Worm (Caenorhabditis elegans) whole organism, midembryonic: ENCODE results near the gene K03A11.6.

Experiments
- T22C8.4 ChIP-seq: fragments of 200-800 bp; sonication (Bioruptor generic); IDR thresholded peaks from 2 replicates; pipeline ENCODE4 v1.3.6; 2022; ENCODE audit warnings: missing genetic modification characterization, missing compliant biosample characterization
- cog-1 ChIP-seq: sonication (generic microtip); optimal IDR thresholded peaks from 2 replicates; lab custom pipeline; 2016; ENCODE audit warnings: missing genetic modification characterization, missing compliant biosample characterization
- flt-1 ChIP-seq: fragments of 200-800 bp; sonication (Bioruptor generic); IDR thresholded peaks from 2 replicates; pipeline ENCODE4 v1.3.6; 2022; ENCODE audit warnings: missing genetic modification characterization, missing compliant biosample characterization
- klf-2 ChIP-seq: fragments of 200-800 bp; sonication (Bioruptor generic); conservative IDR thresholded peaks from 2 replicates; pipeline ENCODE4 v1.3.6; 2022; ENCODE audit warnings: missing genetic modification reagents, missing genetic modification characterization, missing compliant biosample characterization
- med-1 ChIP-seq: sonication (generic microtip); optimal IDR thresholded peaks from 2 replicates; lab custom pipeline; 2017; ENCODE audit warnings: missing genetic modification characterization, mild to moderate bottlenecking, missing compliant biosample characterization, antibody characterized with exemption, missing genetic modification reagents; ENCODE audit not compliant: insufficient read depth
- ref-1 ChIP-seq: fragments of 200-800 bp; sonication (Bioruptor generic); conservative IDR thresholded peaks from 2 replicates; pipeline ENCODE4 v1.3.6; 2022; ENCODE audit warnings: missing genetic modification reagents, missing genetic modification characterization, missing compliant biosample characterization
- tab-1 ChIP-seq: fragments of 200-800 bp; sonication (Bioruptor generic); IDR thresholded peaks from 2 replicates; pipeline ENCODE4 v1.3.6; 2022; ENCODE audit warnings: missing genetic modification characterization, missing compliant biosample characterization
- ztf-23 ChIP-seq: fragments of 200-800 bp; sonication (Bioruptor generic); IDR thresholded peaks from 2 replicates; pipeline ENCODE4 v1.3.6; 2022; ENCODE audit warnings: missing genetic modification reagents, missing genetic modification characterization, missing compliant biosample characterization
- ztf-29 ChIP-seq: fragments of 200-800 bp; sonication (Bioruptor generic); IDR thresholded peaks from 2 replicates; pipeline ENCODE4 v1.3.6; 2022; ENCODE audit warnings: missing genetic modification reagents, missing genetic modification characterization, missing compliant biosample characterization

The K03A11.6 gene

DNA sequence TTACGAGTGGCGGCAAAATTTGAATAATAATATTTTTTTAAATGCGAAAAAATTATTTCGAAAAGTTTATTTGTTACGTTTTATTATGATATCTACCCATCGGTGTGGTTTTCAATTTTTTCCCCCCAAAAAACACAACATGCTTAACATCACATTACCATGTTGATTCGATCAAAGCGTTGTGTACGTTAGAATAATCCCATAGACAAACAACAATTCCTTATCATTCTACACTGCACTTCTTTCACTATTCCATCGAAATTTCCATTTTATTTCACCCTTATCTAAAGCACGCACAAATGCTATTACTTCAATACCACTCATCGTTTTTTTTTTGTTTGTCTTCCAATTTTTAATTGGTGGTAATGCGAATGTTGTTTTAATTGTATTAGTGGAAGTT lies 4.3 kb downstream of the K03A11.6 start:
- TF ChIP-seq cog-1 (tag; lab: Kevin White, UChicago) (no peak), ztf-29 (GFP tag; lab: Robert Waterston, UW) (no peak), med-1 (GFP tag; lab: Kevin White, UChicago) (no peak), flt-1 (GFP tag; lab: Robert Waterston, UW) (no peak), tab-1 (GFP tag; lab: Robert Waterston, UW) (no peak), ztf-23 (no peak)

DNA sequence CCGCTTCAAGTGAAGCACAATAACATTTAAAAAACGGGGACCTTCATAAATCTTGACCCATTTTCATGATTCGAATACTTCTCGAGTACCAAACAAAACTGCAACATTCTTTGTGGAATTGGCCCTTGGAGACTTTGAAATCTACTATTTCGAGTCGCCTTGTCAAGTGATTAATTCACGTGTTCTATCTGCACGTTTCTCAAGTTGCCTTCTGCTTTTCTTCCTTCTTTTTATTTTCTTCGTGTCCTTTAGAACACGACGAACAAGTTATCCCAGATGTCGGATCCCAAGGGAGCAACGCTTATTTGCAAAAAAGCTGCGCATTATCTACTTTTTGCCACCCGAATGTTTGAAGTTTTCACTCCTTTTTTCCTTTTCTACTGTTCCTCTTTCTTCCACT lies 5.7 kb downstream of the K03A11.6 start:
- TF ChIP-seq ztf-23 = no peak

DNA sequence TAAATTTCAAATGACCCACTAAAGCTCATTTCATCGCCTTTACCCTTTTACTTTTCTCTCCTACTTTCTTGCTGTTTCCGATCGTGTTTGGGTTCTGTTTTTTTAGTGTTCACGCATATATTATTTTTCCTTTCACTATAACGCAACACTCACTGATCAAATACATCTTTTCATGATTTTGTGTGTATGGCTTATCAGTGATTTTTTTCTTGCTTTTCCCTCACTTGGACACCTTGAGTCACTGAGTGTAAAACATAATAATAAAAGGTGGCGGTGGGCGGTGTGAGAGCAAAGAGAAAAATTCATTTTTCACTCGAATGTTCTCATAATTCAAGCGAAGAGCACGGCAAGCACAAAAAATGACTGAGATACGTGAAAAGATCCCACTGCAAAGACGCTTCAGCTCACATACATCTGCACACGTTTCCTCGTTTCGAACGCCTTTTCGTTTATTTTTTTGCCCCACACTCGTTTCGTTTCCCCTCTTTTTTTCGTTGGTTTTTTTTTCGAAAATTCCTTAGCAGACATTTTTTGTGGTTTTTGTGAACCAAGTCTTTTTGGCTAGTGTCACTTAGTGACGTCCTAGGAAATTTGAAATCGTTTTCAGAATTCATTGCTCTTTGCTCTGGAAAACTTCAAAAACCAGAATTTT lies 7.4 kb downstream of the K03A11.6 start, which contains the start of gene K03A11.5:
Gene K03A11.5 (plus strand): TSS at position 602 of the 652 bp plus-strand sequence.
- no peak for TF ChIP-seq ztf-23
- no peak for TF ChIP-seq flt-1 (GFP tag; lab: Robert Waterston, UW)
- no peak for TF ChIP-seq med-1 (GFP tag; lab: Kevin White, UChicago)
- no peak for TF ChIP-seq ztf-29 (GFP tag; lab: Robert Waterston, UW)
- no peak for TF ChIP-seq T22C8.4 (GFP tag; lab: Robert Waterston, UW)
- no peak for TF ChIP-seq cog-1 (tag; lab: Kevin White, UChicago)
- TF ChIP-seq ref-1 = no peak
- no peak for TF ChIP-seq klf-2
- TF ChIP-seq tab-1 (GFP tag; lab: Robert Waterston, UW) = no peak

DNA sequence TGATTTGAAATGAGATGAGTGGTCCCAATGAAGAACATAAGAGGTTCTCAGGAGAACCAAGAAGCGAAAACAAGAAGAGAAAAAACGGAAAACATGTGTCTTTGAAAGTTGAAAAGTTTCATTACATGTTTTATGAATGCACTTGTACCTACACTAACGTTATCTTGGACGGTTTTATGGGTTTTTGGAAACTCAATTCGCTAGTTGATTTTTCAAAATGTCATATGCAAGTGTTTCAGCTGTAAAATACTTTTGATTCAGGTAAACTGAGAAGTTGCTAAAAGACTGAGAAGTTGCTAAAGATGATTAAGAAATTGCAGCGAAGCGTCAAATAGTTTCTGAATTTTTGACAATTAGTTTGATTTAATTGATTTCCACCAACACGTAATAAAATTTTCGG lies 15.5 kb downstream of the K03A11.6 start, which contains the start of gene cpx-2:
Gene cpx-2 (minus strand): TSS at position 101 of the 400 bp plus-strand sequence.
- no peak for TF ChIP-seq med-1 (GFP tag; lab: Kevin White, UChicago)
- no peak for TF ChIP-seq ztf-29 (GFP tag; lab: Robert Waterston, UW)
- TF ChIP-seq ztf-23 = no peak
- no peak for TF ChIP-seq klf-2
- TF ChIP-seq tab-1 (GFP tag; lab: Robert Waterston, UW) = no peak
- TF ChIP-seq T22C8.4 (GFP tag; lab: Robert Waterston, UW) = no peak
- TF ChIP-seq cog-1 (tag; lab: Kevin White, UChicago) = no peak

DNA sequence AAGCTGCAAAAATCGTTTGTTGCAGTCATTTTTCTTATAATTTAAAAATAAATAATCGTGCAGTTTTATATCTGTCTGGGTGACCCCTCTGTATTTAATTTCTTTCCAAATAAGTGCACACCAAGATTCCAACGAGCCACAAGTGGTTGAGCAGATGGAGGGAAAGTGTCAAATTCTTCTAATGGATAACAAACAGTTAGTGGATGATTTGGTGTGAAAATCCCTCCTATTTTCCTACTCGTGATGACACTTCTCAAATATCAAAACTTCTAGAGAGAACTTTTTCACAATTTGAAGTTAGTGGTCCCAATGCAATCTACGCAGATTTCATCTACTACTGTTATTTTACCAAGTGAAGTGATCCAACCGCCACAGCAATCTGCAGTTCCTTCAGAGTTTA lies 18.7 kb downstream of the K03A11.6 start, which contains the start of gene ceh-28:
Gene ceh-28 (plus strand): TSS at position 301 of the 400 bp plus-strand sequence.
- TF ChIP-seq flt-1 (GFP tag; lab: Robert Waterston, UW) (no peak), tab-1 (GFP tag; lab: Robert Waterston, UW) (no peak), T22C8.4 (GFP tag; lab: Robert Waterston, UW) (no peak), ztf-29 (GFP tag; lab: Robert Waterston, UW) (no peak), klf-2 (no peak), ztf-23 (no peak), ref-1 (no peak), cog-1 (tag; lab: Kevin White, UChicago) (no peak), med-1 (GFP tag; lab: Kevin White, UChicago) (no peak)

DNA sequence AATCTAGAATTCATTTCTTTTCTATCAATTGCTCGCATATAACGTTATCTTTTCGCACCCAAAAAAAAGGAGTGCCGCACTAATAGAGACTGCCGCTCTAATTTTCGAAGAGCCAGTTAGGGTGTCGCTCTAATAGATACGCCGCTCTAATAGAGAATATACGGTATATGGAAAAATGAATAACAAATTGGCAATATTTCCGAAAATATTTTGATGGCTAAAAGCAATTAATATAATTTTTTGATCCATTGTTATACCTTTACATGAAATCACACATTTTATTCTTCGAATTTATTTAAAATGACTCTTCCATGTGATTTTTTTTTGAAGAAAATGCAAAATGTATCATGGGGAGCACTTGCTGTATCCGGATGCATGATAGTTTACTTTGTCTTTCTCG lies 22.2 kb downstream of the K03A11.6 start, which contains the start of gene K03A11.4:
Gene K03A11.4 (plus strand): TSS at position 301 of the 400 bp plus-strand sequence.
- TF ChIP-seq tab-1 (GFP tag; lab: Robert Waterston, UW) (no peak), ref-1 (no peak), med-1 (GFP tag; lab: Kevin White, UChicago) (no peak), T22C8.4 (GFP tag; lab: Robert Waterston, UW) (no peak), ztf-29 (GFP tag; lab: Robert Waterston, UW) (no peak), klf-2 (no peak), flt-1 (GFP tag; lab: Robert Waterston, UW) (no peak), cog-1 (tag; lab: Kevin White, UChicago) (no peak), ztf-23 (no peak)

DNA sequence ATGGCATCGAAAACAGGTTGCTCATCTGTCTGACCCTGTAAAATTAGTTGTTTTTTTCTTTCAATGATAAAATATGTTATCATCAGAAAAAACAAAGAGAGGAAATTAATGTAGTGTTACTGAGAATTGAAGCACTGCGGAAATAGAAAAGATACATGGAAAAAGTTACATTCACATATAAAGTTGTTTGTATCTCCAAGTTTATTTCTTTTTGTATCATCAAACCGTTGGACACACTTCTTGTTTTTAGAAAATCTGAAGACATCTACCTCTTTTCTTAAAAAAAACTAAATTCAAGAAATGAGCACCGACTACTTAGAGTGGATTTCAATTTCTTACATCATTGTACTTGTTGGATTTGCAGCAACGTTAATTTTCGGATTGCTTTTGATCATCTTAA lies 26.7 kb downstream of the K03A11.6 start, which contains the start of gene str-10:
Gene str-10 (plus strand): TSS at position 301 of the 400 bp plus-strand sequence.
- no peak for TF ChIP-seq flt-1 (GFP tag; lab: Robert Waterston, UW)

DNA sequence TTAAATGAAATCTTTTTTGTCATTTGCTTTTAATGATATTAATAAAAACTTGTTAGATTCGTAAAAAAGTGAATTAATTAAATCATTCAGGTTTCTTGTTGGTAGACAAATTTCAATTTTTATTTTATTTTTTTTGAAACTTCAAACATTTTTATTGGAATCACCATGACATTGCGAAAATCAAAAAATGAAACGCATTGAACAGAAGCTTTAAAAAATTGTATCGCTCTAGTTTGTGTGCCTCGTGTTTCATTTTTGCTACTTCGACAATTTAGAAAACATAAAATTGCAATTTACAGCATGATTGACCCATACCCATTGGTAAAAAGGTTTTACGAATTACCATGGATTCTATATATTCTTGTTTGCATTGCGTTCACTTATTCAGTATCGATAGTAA lies 28.6 kb downstream of the K03A11.6 start, which contains the start of gene R03G8.1:
Gene R03G8.1 (plus strand): TSS at position 301 of the 400 bp plus-strand sequence.
- TF ChIP-seq ztf-29 (GFP tag; lab: Robert Waterston, UW) (no peak), ref-1 (no peak), flt-1 (GFP tag; lab: Robert Waterston, UW) (no peak), T22C8.4 (GFP tag; lab: Robert Waterston, UW) (no peak), cog-1 (tag; lab: Kevin White, UChicago) (no peak), ztf-23 (no peak), klf-2 (no peak), tab-1 (GFP tag; lab: Robert Waterston, UW) (no peak), med-1 (GFP tag; lab: Kevin White, UChicago) (no peak)

DNA sequence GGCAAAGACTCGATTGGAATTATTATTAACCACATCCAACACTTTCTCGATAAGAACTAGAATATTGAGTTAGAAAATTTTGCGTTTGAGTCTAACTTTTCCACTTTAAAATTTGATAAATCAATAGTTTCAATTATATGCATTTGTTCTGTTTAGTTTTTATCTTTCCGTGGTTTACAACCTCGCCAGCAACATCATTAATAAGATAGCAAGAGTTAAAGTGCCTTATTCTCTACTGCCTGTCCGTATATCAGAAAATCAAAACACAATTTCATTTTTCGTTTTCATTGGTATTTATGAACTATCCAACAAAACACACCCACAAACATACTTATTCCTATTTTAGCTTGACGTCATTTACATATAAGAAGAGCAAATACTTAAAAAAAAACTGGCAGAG lies 32.9 kb downstream of the K03A11.6 start:
- TF ChIP-seq tab-1 (GFP tag; lab: Robert Waterston, UW) (no peak), T22C8.4 (GFP tag; lab: Robert Waterston, UW) (no peak)

DNA sequence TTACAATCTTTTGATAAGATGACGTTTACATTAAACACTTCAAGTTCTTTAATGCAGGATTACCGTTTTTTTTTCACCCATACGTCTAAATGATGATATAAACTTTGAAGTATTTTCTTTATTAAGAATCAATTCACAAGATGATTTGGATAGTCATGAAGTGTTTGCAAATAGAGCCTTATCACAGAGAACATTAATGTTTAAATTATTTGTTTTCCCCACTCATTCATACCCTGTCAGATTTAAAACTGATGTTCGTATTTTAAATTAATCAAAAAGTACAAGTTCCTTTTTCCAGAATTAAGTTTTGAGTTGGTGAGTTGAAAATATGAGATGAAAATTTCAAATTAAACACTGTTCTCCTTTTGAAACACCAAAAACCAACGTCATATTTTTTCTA lies 35.0 kb downstream of the K03A11.6 start, which contains the start of gene R03G8.3:
Gene R03G8.3 (plus strand): TSS at position 301 of the 400 bp plus-strand sequence.
- TF ChIP-seq flt-1 (GFP tag; lab: Robert Waterston, UW) (no peak), cog-1 (tag; lab: Kevin White, UChicago) (no peak), T22C8.4 (GFP tag; lab: Robert Waterston, UW) (no peak), ztf-23 (no peak), klf-2 (no peak), ref-1 (no peak), tab-1 (GFP tag; lab: Robert Waterston, UW) (no peak), med-1 (GFP tag; lab: Kevin White, UChicago) (no peak), ztf-29 (GFP tag; lab: Robert Waterston, UW) (no peak)
